Worm (Caenorhabditis elegans): Measurements from ENCODE around the gene F29A7.3.

ce11 chrII:2756351-2756750, 3.3 kb downstream of the F29A7.3 start:
- TF ChIP-seq unc-55 (GFP tag; optimal IDR thresholded peaks at IDR 0.05) (no peak), gmeb-1 (tag; optimal IDR thresholded peaks at IDR 0.05) (no peak), zag-1 (tag; optimal IDR thresholded peaks at IDR 0.05) (no peak), nhr-25 (tag; optimal IDR thresholded peaks at IDR 0.05) (no peak), nhr-77 (tag; optimal IDR thresholded peaks at IDR 0.05) (no peak), nhr-237 (tag; optimal IDR thresholded peaks at IDR 0.05) (no peak), egl-27 (tag; optimal IDR thresholded peaks at IDR 0.05) (no peak), lin-13 (GFP tag; optimal IDR thresholded peaks at IDR 0.05) (no peak), fos-1 (tag; optimal IDR thresholded peaks at IDR 0.05) (no peak), snpc-4 (tag; optimal IDR thresholded peaks at IDR 0.05) (no peak), ceh-82 (tag; optimal IDR thresholded peaks at IDR 0.05) (no peak)

All from whole organism, L2 larva.